Worm (Caenorhabditis elegans) whole organism, L2 larva: ENCODE measurements around the gene Y50D4A.6.

ENCODE experiments used
- mab-5 ChIP-seq: fragments of 150-350 bp; optimal IDR thresholded peaks from 2 replicates; lab custom pipeline; 2014; ENCODE audit warnings: missing biosample characterization, missing genetic modification characterization
- nhr-25 ChIP-seq: fragments of 150-350 bp; sonication (generic microtip); optimal IDR thresholded peaks from 3 replicates; lab custom pipeline; 2014; ENCODE audit warnings: missing biosample characterization, missing genetic modification characterization
- skn-1 ChIP-seq: sonication (generic microtip); optimal IDR thresholded peaks from 2 replicates; lab custom pipeline; 2017; ENCODE audit warnings: missing biosample characterization, missing genetic modification characterization

DNA sequence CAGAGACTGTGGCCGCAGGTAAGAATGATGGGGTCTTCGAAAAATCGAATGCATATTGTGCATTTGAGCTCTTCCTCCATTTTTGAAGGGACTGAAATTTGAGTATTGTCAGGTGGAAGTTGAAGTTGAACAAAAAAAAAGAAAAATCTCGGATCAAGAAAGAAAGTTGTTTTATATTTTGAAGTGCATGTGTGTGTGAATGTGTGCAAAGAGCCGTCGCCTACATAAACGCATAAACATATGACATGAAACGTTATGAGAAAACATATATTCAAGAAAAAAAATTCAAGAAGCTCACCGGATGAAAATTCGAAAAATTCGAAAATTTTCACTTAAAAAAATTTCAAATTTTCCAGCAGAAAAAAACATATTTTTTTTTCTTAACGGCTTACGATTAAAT is 36.3 kb upstream of the Y50D4A.6 start, which contains the start of gene madd-2:
- TF ChIP-seq nhr-25 (tag; lab: Kevin White, UChicago): no peak
- TF ChIP-seq skn-1: no peak
- no peak for TF ChIP-seq mab-5 (tag; lab: Kevin White, UChicago)
